Worm (Caenorhabditis elegans): Measurements from ENCODE around the gene slmp-1.
"Not testable (repeated sequence)": the region's sequence is repeated elsewhere in the genome, so short reads cannot be mapped to it uniquely, and the experiment has no call there.

Gene slmp-1

ce11 chrIV:3166896-3167295 lies 46.7 kb upstream of the slmp-1 start:
- TF ChIP-seq nhr-80 (tag; optimal IDR thresholded peaks at IDR 0.05) (peak; percentile 68), hsf-1 (GFP tag; IDR thresholded peaks at IDR 0.05) (no peak), nfyb-1 (GFP tag; IDR thresholded peaks at IDR 0.05) (0 out of 2 replicates have a peak, but pooled peaks have one; percentile 32), Y79H2A.3 (GFP tag; conservative IDR thresholded peaks at IDR 0.05) (no peak), gei-17 (GFP tag; optimal IDR thresholded peaks at IDR 0.05) (no peak), cebp-2 (GFP tag; IDR thresholded peaks at IDR 0.05) (no peak), snpc-3.4 (tag; optimal IDR thresholded peaks at IDR 0.05) (no peak), K11D2.4 (GFP tag; IDR thresholded peaks at IDR 0.05) (no peak), F23B12.7 (tag; optimal IDR thresholded peaks at IDR 0.05; ENCODE audit: insufficient read depth) (no peak), fkh-3 (tag; optimal IDR thresholded peaks at IDR 0.05) (no peak), rec-8 (tag; optimal IDR thresholded peaks at IDR 0.05) (no peak), D2030.7 (GFP tag; IDR thresholded peaks at IDR 0.05) (no peak), hlh-26 (GFP tag; conservative IDR thresholded peaks at IDR 0.05) (no peak), pbrm-1 (GFP tag; IDR thresholded peaks at IDR 0.05) (no peak)

DNA sequence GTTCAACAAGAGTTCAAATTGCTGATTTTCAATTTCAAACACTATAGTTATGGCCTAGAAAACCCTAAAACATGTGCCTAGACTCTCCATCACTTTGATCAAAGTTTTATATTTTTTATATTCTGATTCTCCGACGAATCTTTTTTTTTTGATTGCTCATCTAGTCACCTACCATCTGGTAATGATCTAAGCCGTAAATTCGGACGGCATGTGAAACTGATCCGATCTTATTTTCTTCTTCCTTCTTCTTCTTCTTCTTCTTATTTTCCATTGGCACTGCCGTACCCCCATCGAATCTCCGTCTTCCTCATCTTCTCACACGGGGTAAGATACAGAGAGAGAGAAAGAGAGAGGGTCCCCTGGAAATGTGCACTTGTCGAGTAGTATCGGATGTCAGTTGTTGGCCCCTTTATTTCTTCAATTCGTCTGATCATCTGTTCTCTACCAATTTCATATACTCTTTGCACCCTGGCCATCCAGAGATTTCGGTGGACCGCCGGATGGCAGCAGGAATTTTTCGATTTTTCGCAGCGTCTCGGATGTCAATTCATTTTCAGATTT lies 44.8 kb upstream of the slmp-1 start:
- TF ChIP-seq cebp-1 (GFP tag; IDR thresholded peaks at IDR 0.05) (no peak), cebp-1 (tag; optimal IDR thresholded peaks at IDR 0.05) (peak; percentile 7), chd-7 (tag; optimal IDR thresholded peaks at IDR 0.05) (no peak), K12H6.12 (tag; optimal IDR thresholded peaks at IDR 0.05) (peak; percentile 4), cebp-2 (GFP tag; IDR thresholded peaks at IDR 0.05) (no peak)

DNA sequence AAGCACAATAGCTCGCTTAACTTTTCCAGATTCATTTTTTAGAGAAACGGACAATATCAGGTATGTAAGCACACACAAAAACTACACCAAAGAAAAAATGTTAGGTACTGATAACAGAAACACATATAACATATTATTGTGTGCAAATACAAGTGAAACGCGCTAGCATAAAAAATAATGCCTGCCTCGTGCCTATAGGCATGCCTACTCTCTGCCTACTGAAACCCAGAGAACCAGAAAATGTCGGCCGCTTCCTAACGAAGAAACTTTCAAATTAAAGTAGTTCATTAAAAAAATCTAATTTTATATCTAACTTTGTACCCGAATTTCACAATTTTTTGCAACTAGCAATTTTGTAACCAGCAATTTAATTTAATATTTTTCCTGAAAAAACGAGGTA lies 41.0 kb upstream of the slmp-1 start, which contains the start of gene Y67D8B.1:
TSS of gene Y67D8B.1 (minus strand) at position 101 of the 400 bp plus-strand sequence.
- TF ChIP-seq hsf-1 (GFP tag; IDR thresholded peaks at IDR 0.05); cebp-2 (GFP tag; IDR thresholded peaks at IDR 0.05); ZK185.1 (tag; optimal IDR thresholded peaks at IDR 0.05; ENCODE audit: poor library complexity, severe bottlenecking): not testable (repeated sequence)

DNA sequence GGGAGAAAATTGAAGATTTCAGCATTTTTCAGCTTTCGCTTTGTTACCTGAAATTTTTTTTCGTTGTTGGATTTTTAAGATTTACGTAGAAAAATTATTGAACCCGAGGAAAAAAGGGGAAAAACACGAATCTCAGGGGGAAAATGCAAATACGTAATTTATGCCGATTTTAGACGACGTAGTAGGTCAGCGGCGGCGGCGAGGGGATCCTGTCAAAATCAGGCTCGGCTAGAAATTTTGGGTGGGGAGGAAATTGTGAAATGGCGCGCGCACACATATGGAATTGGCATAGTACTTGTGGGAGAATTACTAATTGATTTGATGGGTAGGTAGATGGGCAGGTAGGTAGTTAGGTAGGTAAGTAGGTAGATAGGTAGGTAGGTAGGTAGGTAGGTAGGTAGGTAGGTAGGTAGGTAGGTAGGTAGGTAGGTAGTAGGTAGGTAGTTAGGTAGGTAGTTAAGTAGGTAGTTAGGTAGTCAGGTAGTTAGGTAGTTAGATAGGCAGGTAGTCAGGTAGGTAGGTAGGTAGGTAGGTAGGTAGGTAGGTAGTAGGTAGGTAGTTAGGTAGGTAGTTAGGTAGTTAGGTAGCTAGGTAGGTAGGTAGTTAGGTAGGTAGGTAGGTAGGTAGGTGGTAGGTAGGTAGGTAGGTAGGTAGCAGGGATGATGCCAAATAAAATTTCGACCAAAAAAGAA lies 37.3 kb upstream of the slmp-1 start, which contains the start of gene nlp-81:
TSS of gene nlp-81 (minus strand) at position 51 of the 692 bp plus-strand sequence.
- no peak for TF ChIP-seq F49E8.2 (tag; optimal IDR thresholded peaks at IDR 0.05; ENCODE audit: insufficient read depth)
- TF ChIP-seq attf-3 (GFP tag; conservative IDR thresholded peaks at IDR 0.05): no peak
- no peak for TF ChIP-seq ztf-18 (tag; optimal IDR thresholded peaks at IDR 0.05)
- no peak for TF ChIP-seq lir-1 (GFP tag; conservative IDR thresholded peaks at IDR 0.05)
- TF ChIP-seq T26A5.8 (tag; optimal IDR thresholded peaks at IDR 0.05): no peak
- no peak for TF ChIP-seq snpc-1.3 (tag; optimal IDR thresholded peaks at IDR 0.05; ENCODE audit: insufficient read depth)
- no peak for TF ChIP-seq athp-1 (tag; optimal IDR thresholded peaks at IDR 0.05)
- TF ChIP-seq madf-10 (tag; optimal IDR thresholded peaks at IDR 0.05): no peak
- no peak for TF ChIP-seq rcor-1 (GFP tag; IDR thresholded peaks at IDR 0.05)
- no peak for TF ChIP-seq pbrm-1 (GFP tag; IDR thresholded peaks at IDR 0.05)

DNA sequence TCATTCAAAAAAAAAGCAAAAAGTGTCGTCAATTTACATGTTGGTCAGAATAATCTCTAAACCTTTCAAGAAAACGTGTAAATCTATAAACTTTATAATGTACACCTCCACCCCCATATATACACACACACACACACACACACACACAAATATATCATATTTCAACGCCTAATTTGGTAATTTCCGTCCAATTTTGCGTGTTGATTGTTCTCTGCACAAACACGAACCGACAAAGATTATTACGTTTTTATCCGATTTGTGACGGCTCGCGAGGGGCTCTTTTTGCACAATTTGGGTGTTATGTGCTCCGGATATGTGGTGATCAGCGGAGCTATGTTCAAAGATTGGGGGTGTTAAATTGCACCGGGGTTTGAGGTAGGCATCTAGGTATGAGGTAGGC lies 30.6 kb upstream of the slmp-1 start:
- TF ChIP-seq madf-10 (tag; optimal IDR thresholded peaks at IDR 0.05): no peak
- TF ChIP-seq nfya-2 (GFP tag; IDR thresholded peaks at IDR 0.05): no peak
- TF ChIP-seq mcd-1 (GFP tag; IDR thresholded peaks at IDR 0.05): no peak
- no peak for TF ChIP-seq ceh-91 (GFP tag; IDR thresholded peaks at IDR 0.05)
- no peak for TF ChIP-seq ZK185.1 (tag; optimal IDR thresholded peaks at IDR 0.05; ENCODE audit: poor library complexity, severe bottlenecking)
- no peak for TF ChIP-seq F22D6.2 (tag; optimal IDR thresholded peaks at IDR 0.05)
- no peak for TF ChIP-seq lin-26 (GFP tag; IDR thresholded peaks at IDR 0.05)
- no peak for TF ChIP-seq madf-6 (GFP tag; IDR thresholded peaks at IDR 0.05)
- no peak for TF ChIP-seq ceh-40 (GFP tag; IDR thresholded peaks at IDR 0.05)
- no peak for TF ChIP-seq ekl-4 (GFP tag; IDR thresholded peaks at IDR 0.05)
- no peak for TF ChIP-seq snpc-3.4 (tag; optimal IDR thresholded peaks at IDR 0.05)
- no peak for TF ChIP-seq lin-54 (GFP tag; optimal IDR thresholded peaks at IDR 0.05)
- no peak for TF ChIP-seq B0336.3 (GFP tag; IDR thresholded peaks at IDR 0.05)
- TF ChIP-seq lin-40 (tag; optimal IDR thresholded peaks at IDR 0.05): no peak
- TF ChIP-seq pbrm-1 (GFP tag; IDR thresholded peaks at IDR 0.05): no peak
- no peak for TF ChIP-seq ceh-27 (GFP tag; optimal IDR thresholded peaks at IDR 0.05)
